Fruit fly (Drosophila melanogaster) whole organism, embryonic: ENCODE measurements around the gene Cyt-c-d.

ENCODE experiments used
- Asciz ChIP-seq: fragments of 200-800 bp; sonication (Bioruptor generic); optimal IDR thresholded peaks from 2 replicates; lab custom pipeline; 2017; ENCODE audit warnings: missing biosample characterization, mild to moderate bottlenecking, missing genetic modification characterization, missing genetic modification reagents
- Bteb2 ChIP-seq: fragments of 200-800 bp; sonication (Bioruptor generic); optimal IDR thresholded peaks from 2 replicates; lab custom pipeline; 2016; ENCODE audit warnings: missing biosample characterization, missing genetic modification characterization
- CG10431 ChIP-seq: fragments of 200-800 bp; sonication (Bioruptor generic); optimal IDR thresholded peaks from 3 replicates; lab custom pipeline; 2018; ENCODE audit warnings: missing biosample characterization, mild to moderate bottlenecking, missing genetic modification characterization
- CG1233 ChIP-seq: fragments of 200-800 bp; sonication (Bioruptor generic); optimal IDR thresholded peaks from 4 replicates; lab custom pipeline; 2018; ENCODE audit warnings: missing biosample characterization, mild to moderate bottlenecking, missing genetic modification characterization
- CG12744 ChIP-seq: fragments of 200-800 bp; sonication (Bioruptor generic); optimal IDR thresholded peaks from 2 replicates; lab custom pipeline; 2016; ENCODE audit warnings: missing biosample characterization, missing genetic modification characterization
- CG15011 ChIP-seq: fragments of 200-800 bp; sonication (Bioruptor generic); optimal IDR thresholded peaks from 3 replicates; lab custom pipeline; 2018; ENCODE audit warnings: missing biosample characterization, mild to moderate bottlenecking, missing genetic modification characterization
- CG17385 ChIP-seq: fragments of 200-800 bp; sonication (Bioruptor generic); optimal IDR thresholded peaks from 3 replicates; lab custom pipeline; 2018; ENCODE audit warnings: missing biosample characterization, mild to moderate bottlenecking, missing genetic modification characterization
- CG18262 ChIP-seq: fragments of 200-800 bp; optimal IDR thresholded peaks from 3 replicates; lab custom pipeline; 2019; ENCODE audit warnings: missing biosample characterization, mild to moderate bottlenecking, missing genetic modification characterization, moderate library complexity
- CG2116 ChIP-seq: fragments of 200-800 bp; sonication (Bioruptor generic); optimal IDR thresholded peaks from 3 replicates; lab custom pipeline; 2018; ENCODE audit warnings: missing biosample characterization, mild to moderate bottlenecking, missing genetic modification characterization
- CG2199 ChIP-seq: fragments of 200-800 bp; sonication (Bioruptor generic); IDR thresholded peaks from 3 replicates; pipeline ENCODE4 v1.3.6; 2022; ENCODE audit warnings: missing biosample characterization, missing genetic modification characterization
- CG34422 ChIP-seq: fragments of 200-800 bp; sonication (Bioruptor generic); IDR thresholded peaks from 3 replicates; pipeline ENCODE4 v1.3.6; 2022; ENCODE audit warnings: missing biosample characterization, missing genetic modification characterization
- CG3838 ChIP-seq: fragments of 200-800 bp; sonication (Bioruptor generic); optimal IDR thresholded peaks from 3 replicates; lab custom pipeline; 2016; ENCODE audit warnings: missing biosample characterization, missing genetic modification characterization
- CG7556 ChIP-seq: fragments of 200-800 bp; sonication (Bioruptor generic); optimal IDR thresholded peaks from 2 replicates; lab custom pipeline; 2017; ENCODE audit warnings: missing biosample characterization, mild to moderate bottlenecking, missing genetic modification characterization
- CG9876 ChIP-seq: fragments of 200-800 bp; sonication (Bioruptor generic); optimal IDR thresholded peaks from 2 replicates; lab custom pipeline; 2016; ENCODE audit warnings: missing biosample characterization, missing genetic modification characterization
- Deaf1 ChIP-seq: fragments of 200-800 bp; optimal IDR thresholded peaks from 3 replicates; lab custom pipeline; 2019; ENCODE audit warnings: missing biosample characterization, mild to moderate bottlenecking, missing genetic modification characterization, moderate library complexity
- Drgx ChIP-seq: fragments of 200-800 bp; sonication (Bioruptor generic); IDR thresholded peaks from 2 replicates; pipeline ENCODE4 v1.3.6; 2022; ENCODE audit warnings: missing biosample characterization, missing genetic modification characterization
- Ets65A ChIP-seq: fragments of 200-800 bp; sonication (Bioruptor generic); peaks from one replicate; lab custom pipeline; 2016; ENCODE audit warnings: missing biosample characterization, missing genetic modification characterization
- Fer1 ChIP-seq: fragments of 200-800 bp; sonication (Bioruptor generic); optimal IDR thresholded peaks from 2 replicates; lab custom pipeline; 2017; ENCODE audit warnings: missing biosample characterization, mild to moderate bottlenecking, missing genetic modification characterization
- Gug ChIP-seq: fragments of 200-800 bp; sonication (Bioruptor generic); IDR thresholded peaks from 4 replicates; pipeline ENCODE4 v1.3.6; 2022; ENCODE audit warnings: missing biosample characterization, missing genetic modification characterization
- H2.0 ChIP-seq: fragments of 200-800 bp; sonication (Bioruptor generic); IDR thresholded peaks from 2 replicates; pipeline ENCODE4 v1.3.6; 2022; ENCODE audit warnings: missing biosample characterization, missing genetic modification characterization
- Hsf ChIP-seq: fragments of 200-800 bp; sonication (Bioruptor generic); optimal IDR thresholded peaks from 3 replicates; lab custom pipeline; 2016; ENCODE audit warnings: missing biosample characterization, missing genetic modification characterization
- Med ChIP-seq: fragments of 200-800 bp; sonication (Bioruptor generic); peaks from one replicate; lab custom pipeline; 2016; ENCODE audit warnings: missing biosample characterization, missing genetic modification characterization, mild to moderate bottlenecking, inconsistent platforms, moderate library complexity
- Mes4 ChIP-seq: fragments of 200-800 bp; sonication (Bioruptor generic); optimal IDR thresholded peaks from 2 replicates; lab custom pipeline; 2016; ENCODE audit warnings: missing biosample characterization, missing genetic modification characterization
- Nf-YA ChIP-seq: fragments of 200-800 bp; sonication (Bioruptor generic); IDR thresholded peaks from 2 replicates; pipeline ENCODE4 v1.3.6; 2022; ENCODE audit warnings: missing biosample characterization, missing genetic modification characterization
- ara ChIP-seq: fragments of 200-800 bp; sonication (Bioruptor generic); IDR thresholded peaks from 2 replicates; pipeline ENCODE4 v1.3.6; 2022; ENCODE audit warnings: missing biosample characterization, missing genetic modification characterization
- ase ChIP-seq: fragments of 200-800 bp; sonication (Bioruptor generic); IDR thresholded peaks from 3 replicates; pipeline ENCODE4 v1.3.6; 2022; ENCODE audit warnings: missing biosample characterization, missing genetic modification characterization
- bsh ChIP-seq, 2 experiments: fragments of 200-800 bp; sonication (Bioruptor generic); optimal IDR thresholded peaks; 2 replicates each; lab custom pipeline; 2017 to 2018; ENCODE audit warnings: mild to moderate bottlenecking in 2 of 2, missing biosample characterization in 2 of 2, missing genetic modification characterization in 2 of 2, moderate library complexity in 1 of 2
- cad ChIP-seq: fragments of >200 bp; optimal IDR thresholded peaks from 2 replicates; lab custom pipeline; 2017; ENCODE audit warnings: missing biosample characterization, missing genetic modification characterization
- cg ChIP-seq: fragments of 200-800 bp; sonication (Bioruptor generic); optimal IDR thresholded peaks from 3 replicates; lab custom pipeline; 2019; ENCODE audit warnings: missing biosample characterization, mild to moderate bottlenecking, missing genetic modification characterization, moderate library complexity
- chm ChIP-seq: fragments of 200-800 bp; sonication (Bioruptor generic); IDR thresholded peaks from 2 replicates; pipeline ENCODE4 v1.3.6; 2022; ENCODE audit warnings: missing biosample characterization, missing genetic modification characterization
- corto ChIP-seq: fragments of 200-800 bp; sonication (Bioruptor generic); optimal IDR thresholded peaks from 2 replicates; lab custom pipeline; 2016; ENCODE audit warnings: missing biosample characterization, mild to moderate bottlenecking, missing genetic modification characterization, moderate library complexity
- dimm ChIP-seq: fragments of 200-800 bp; sonication (Bioruptor generic); IDR thresholded peaks from 2 replicates; pipeline ENCODE4 v1.3.6; 2022; ENCODE audit warnings: missing biosample characterization, missing genetic modification characterization
- eve ChIP-seq, 2 experiments: fragments of >200 bp; optimal IDR thresholded peaks; 2 replicates each; lab custom pipeline; 2017; ENCODE audit warnings: missing biosample characterization in 2 of 2, missing genetic modification characterization in 2 of 2
- gem ChIP-seq: fragments of 200-800 bp; sonication (Bioruptor generic); optimal IDR thresholded peaks from 2 replicates; lab custom pipeline; 2019; ENCODE audit warnings: missing biosample characterization, mild to moderate bottlenecking, missing genetic modification characterization, moderate library complexity
- her ChIP-seq: fragments of 200-800 bp; sonication (Bioruptor generic); optimal IDR thresholded peaks from 2 replicates; lab custom pipeline; 2016; ENCODE audit warnings: missing biosample characterization, missing genetic modification characterization
- hkb ChIP-seq, 2 experiments: fragments of 200-800 bp in 1 of 2; fragments of >200 bp in 1 of 2; sonication (Bioruptor generic) in 1 of 2; IDR thresholded peaks in 1 of 2; optimal IDR thresholded peaks in 1 of 2; 2 replicates each; pipeline versions ENCODE4 v1.3.6 to Lab custom; 2017 to 2022; ENCODE audit warnings: missing biosample characterization in 1 of 2, missing genetic modification characterization in 1 of 2
- ind ChIP-seq: fragments of 200-800 bp; sonication (Bioruptor generic); optimal IDR thresholded peaks from 3 replicates; lab custom pipeline; 2016; ENCODE audit warnings: missing biosample characterization, missing genetic modification characterization
- nom ChIP-seq: fragments of 200-800 bp; sonication (Bioruptor generic); optimal IDR thresholded peaks from 2 replicates; lab custom pipeline; 2017; ENCODE audit warnings: missing biosample characterization, missing genetic modification characterization, mild to moderate bottlenecking, moderate library complexity, missing genetic modification reagents
- oc ChIP-seq: fragments of 200-800 bp; sonication (Bioruptor generic); optimal IDR thresholded peaks from 2 replicates; lab custom pipeline; 2018; ENCODE audit warnings: missing biosample characterization, mild to moderate bottlenecking, missing genetic modification characterization, moderate library complexity
- row ChIP-seq: fragments of 200-800 bp; sonication (Bioruptor generic); IDR thresholded peaks from 3 replicates; pipeline ENCODE4 v1.3.6; 2022; ENCODE audit warnings: missing biosample characterization, missing genetic modification characterization
- salm ChIP-seq: fragments of 200-800 bp; sonication (Bioruptor generic); optimal IDR thresholded peaks from 2 replicates; lab custom pipeline; 2018; ENCODE audit warnings: missing biosample characterization, mild to moderate bottlenecking, missing genetic modification characterization
- sens ChIP-seq: fragments of 200-800 bp; sonication (Bioruptor generic); peaks from one replicate; lab custom pipeline; 2016; ENCODE audit warnings: missing biosample characterization, missing genetic modification characterization
- sisA ChIP-seq: fragments of 200-800 bp; sonication (Bioruptor generic); IDR thresholded peaks from 2 replicates; pipeline ENCODE4 v1.3.6; 2022; ENCODE audit warnings: missing biosample characterization, missing genetic modification characterization
- slbo ChIP-seq: fragments of 200-800 bp; sonication (Bioruptor generic); IDR thresholded peaks from 2 replicates; pipeline ENCODE4 v1.3.6; 2022; ENCODE audit warnings: missing biosample characterization, missing genetic modification characterization
- sqz ChIP-seq: fragments of 200-800 bp; sonication (Bioruptor generic); optimal IDR thresholded peaks from 3 replicates; lab custom pipeline; 2018; ENCODE audit warnings: missing biosample characterization, mild to moderate bottlenecking, missing genetic modification characterization
- tna ChIP-seq: fragments of 200-800 bp; sonication (Bioruptor generic); IDR thresholded peaks from 2 replicates; pipeline ENCODE4 v1.3.6; 2022; ENCODE audit warnings: missing biosample characterization, missing genetic modification characterization; ENCODE audit not compliant: partially characterized antibody
- unc-4 ChIP-seq: fragments of 200-800 bp; sonication (Bioruptor generic); IDR thresholded peaks from 2 replicates; pipeline ENCODE4 v1.3.6; 2022; ENCODE audit warnings: missing biosample characterization, missing genetic modification characterization; ENCODE audit not compliant: partially characterized antibody
- zf30C ChIP-seq: fragments of 200-800 bp; sonication (Bioruptor generic); optimal IDR thresholded peaks from 3 replicates; lab custom pipeline; 2018; ENCODE audit warnings: missing biosample characterization, mild to moderate bottlenecking, missing genetic modification characterization

The Cyt-c-d gene

DNA sequence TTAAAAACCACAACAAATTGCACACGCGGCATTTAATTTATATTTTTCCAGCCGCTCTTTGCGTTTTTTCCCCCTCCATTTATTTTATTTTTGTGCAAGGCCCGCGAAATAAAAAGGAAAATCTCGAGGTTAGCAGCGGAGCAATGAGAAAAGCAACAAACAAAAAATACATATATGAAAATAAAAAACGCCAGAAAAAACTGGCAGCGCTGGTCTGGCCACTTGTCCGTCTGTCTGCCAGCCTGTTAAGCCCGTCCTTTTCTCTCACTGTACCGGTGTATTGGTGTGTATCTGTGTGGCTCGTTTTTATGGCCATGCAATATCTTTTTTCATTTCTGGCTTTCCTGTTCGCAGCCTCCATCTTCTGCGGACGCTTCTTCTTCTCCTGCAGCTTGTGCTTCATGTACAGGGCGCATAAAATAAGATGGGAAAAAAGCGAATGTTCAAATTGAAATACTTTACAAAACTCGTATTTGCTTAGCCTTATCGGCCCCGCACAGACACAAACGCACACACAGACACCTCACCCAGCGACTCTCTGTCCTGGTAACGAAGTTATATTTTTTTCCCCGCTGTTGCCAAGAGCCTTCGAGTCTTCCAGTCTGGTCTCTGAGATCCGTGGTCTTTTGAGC, 29.2 kb upstream of the Cyt-c-d start:
- TF ChIP-seq sens (GFP tag; lab: Kevin White, UChicago), result peak; percentile 7
- no peak for TF ChIP-seq CG7556
- peak; percentile 48 for TF ChIP-seq sqz (GFP tag; lab: Kevin White, UChicago)
- TF ChIP-seq oc (tag; lab: Kevin White, UChicago), result no peak
- peak in 1 of 2 experiments; percentile 60 for TF ChIP-seq bsh (GFP tag; optimal IDR thresholded peaks at IDR 0.05; lab: Kevin White, UChicago)
- peak; percentile 93 for TF ChIP-seq nom (GFP tag; lab: Kevin White, UChicago)
- no peak for TF ChIP-seq Fer1 (GFP tag; lab: Kevin White, UChicago)
- 0 out of 3 replicates have a peak, but pooled peaks have one; percentile 8 for TF ChIP-seq row (GFP tag; lab: Robert Waterston, UW)
- peak; percentile 76 for TF ChIP-seq Med (GFP tag; lab: Kevin White, UChicago)
- TF ChIP-seq Drgx (GFP tag; lab: Robert Waterston, UW), result peak; percentile 37; the same call in 1 of the 2 replicates
- no peak for TF ChIP-seq ase
- no peak for TF ChIP-seq tna
- 0 out of 4 replicates have a peak, but pooled peaks have one; percentile 19 for TF ChIP-seq Gug (GFP tag; lab: Robert Waterston, UW)
- TF ChIP-seq H2.0 (GFP tag; lab: Robert Waterston, UW), result peak; percentile 7; the same call in 1 of the 2 replicates
- peak; percentile 35 for TF ChIP-seq cg (GFP tag; lab: Kevin White, UChicago)
- TF ChIP-seq CG2199 (GFP tag; lab: Robert Waterston, UW), result 0 out of 3 replicates have a peak, but pooled peaks have one; percentile 10
- peak; percentile 76 for TF ChIP-seq zf30C (GFP tag; lab: Kevin White, UChicago)
- TF ChIP-seq CG9876 (GFP tag; lab: Kevin White, UChicago), result no peak
- TF ChIP-seq CG34422 (GFP tag; lab: Robert Waterston, UW), result 0 out of 3 replicates have a peak, but pooled peaks have one; percentile 23
- TF ChIP-seq cad (GFP tag; lab: Kevin White, UChicago), result peak; percentile 60
- TF ChIP-seq corto (GFP tag; lab: Kevin White, UChicago), result peak; percentile 24
- TF ChIP-seq CG17385 (GFP tag; lab: Kevin White, UChicago), result peak; percentile 11
- TF ChIP-seq sisA (GFP tag; lab: Robert Waterston, UW), result 0 out of 2 replicates have a peak, but pooled peaks have one; percentile 8
- TF ChIP-seq, all 482 proteins: peak for 17

DNA sequence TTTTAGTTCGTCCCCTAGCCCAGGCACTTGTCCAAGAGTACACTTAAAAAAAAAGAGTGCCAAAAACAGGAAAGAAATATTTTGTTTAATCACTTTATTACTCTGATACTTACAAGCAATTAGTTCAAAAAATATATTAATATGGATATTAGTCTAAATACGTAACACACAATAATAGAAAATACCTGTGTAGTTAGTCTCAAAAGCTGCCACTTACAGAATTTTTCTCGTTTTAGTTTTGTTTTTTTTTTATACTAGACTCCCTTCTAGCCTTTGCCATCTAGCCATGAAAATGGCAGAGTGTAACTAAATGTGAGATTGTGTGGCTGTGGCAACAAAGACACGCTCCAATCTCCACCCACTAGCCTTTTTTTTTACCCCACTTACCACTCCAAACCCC, 27.8 kb upstream of the Cyt-c-d start:
- TF ChIP-seq CG18262 (no peak), Asciz (GFP tag; lab: Kevin White, UChicago) (no peak), CG15011 (GFP tag; lab: Kevin White, UChicago) (no peak), Nf-YA (GFP tag; lab: Robert Waterston, UW) (no peak), tna (no peak), CG2116 (GFP tag; lab: Kevin White, UChicago) (no peak), Med (GFP tag; lab: Kevin White, UChicago) (no peak), Hsf (GFP tag; lab: Kevin White, UChicago) (no peak), her (GFP tag; lab: Kevin White, UChicago) (no peak), chm (GFP tag; lab: Robert Waterston, UW) (no peak), nom (GFP tag; lab: Kevin White, UChicago) (peak; percentile 45), hkb (optimal IDR thresholded peaks at IDR 0.05; lab: Kevin White, UChicago) (no peak), hkb (GFP tag; IDR thresholded peaks at IDR 0.05; lab: Robert Waterston, UW) (no peak), ara (GFP tag; lab: Robert Waterston, UW) (no peak), Ets65A (GFP tag; lab: Kevin White, UChicago) (peak; percentile 53), ind (GFP tag; lab: Kevin White, UChicago) (no peak), slbo (GFP tag; lab: Robert Waterston, UW) (0 out of 2 replicates have a peak, but pooled peaks have one; percentile 7), Mes4 (GFP tag; lab: Kevin White, UChicago) (no peak), Deaf1 (tag; lab: Kevin White, UChicago) (no peak), Drgx (GFP tag; lab: Robert Waterston, UW) (peak; percentile 44), unc-4 (GFP tag; lab: Robert Waterston, UW) (no peak), bsh (GFP tag; optimal IDR thresholded peaks at IDR 0.05; lab: Kevin White, UChicago) (peak in 1 of 2 experiments; percentile 44), CG3838 (GFP tag; lab: Kevin White, UChicago) (no peak), dimm (no peak), gem (tag; lab: Kevin White, UChicago) (peak; percentile 3), CG12744 (GFP tag; lab: Kevin White, UChicago) (no peak), Bteb2 (GFP tag; lab: Kevin White, UChicago) (no peak), CG1233 (no peak), salm (tag; lab: Kevin White, UChicago) (no peak), CG10431 (GFP tag; lab: Kevin White, UChicago) (no peak), eve (GFP tag; optimal IDR thresholded peaks at IDR 0.05; lab: Kevin White, UChicago) (no peak)
- TF ChIP-seq, all 482 proteins: peak for 6
